Worm (Caenorhabditis elegans) whole organism, late embryonic: ENCODE data around the gene clec-41.

Source experiments
- C08G9.2 ChIP-seq: sonication (generic microtip); optimal IDR thresholded peaks from 2 replicates; lab custom pipeline; 2016; ENCODE audit warnings: mild to moderate bottlenecking, missing genetic modification characterization, moderate library complexity, missing compliant biosample characterization
- C38D4.7 ChIP-seq: fragments of 200-800 bp; sonication (Bioruptor generic); optimal IDR thresholded peaks from 2 replicates; lab custom pipeline; 2018; ENCODE audit warnings: mild to moderate bottlenecking, missing genetic modification characterization, moderate library complexity, missing compliant biosample characterization
- K09A11.1 ChIP-seq: sonication (generic microtip); optimal IDR thresholded peaks from 2 replicates; lab custom pipeline; 2017; ENCODE audit warnings: antibody characterized with exemption, mild to moderate bottlenecking, missing genetic modification characterization, missing compliant biosample characterization; ENCODE audit not compliant: insufficient read depth
- T23F11.4 ChIP-seq: fragments of 200-800 bp; sonication (Bioruptor generic); optimal IDR thresholded peaks from 2 replicates; lab custom pipeline; 2018; ENCODE audit warnings: mild to moderate bottlenecking, missing genetic modification characterization, missing compliant biosample characterization
- ceh-14 ChIP-seq: sonication (generic microtip); optimal IDR thresholded peaks from 2 replicates; lab custom pipeline; 2016; ENCODE audit warnings: missing genotype, missing genetic modification characterization, missing compliant biosample characterization
- ceh-18 ChIP-seq: sonication (generic microtip); optimal IDR thresholded peaks from 2 replicates; lab custom pipeline; 2016; ENCODE audit warnings: missing genetic modification characterization, missing compliant biosample characterization
- ceh-19 ChIP-seq: fragments of 200-800 bp; sonication (Bioruptor generic); optimal IDR thresholded peaks from 2 replicates; lab custom pipeline; 2018; ENCODE audit warnings: mild to moderate bottlenecking, missing genetic modification characterization, missing compliant biosample characterization
- ceh-24 ChIP-seq: sonication (generic microtip); optimal IDR thresholded peaks from 2 replicates; lab custom pipeline; 2016; ENCODE audit warnings: mild to moderate bottlenecking, missing genetic modification characterization, missing compliant biosample characterization
- ceh-31 ChIP-seq: sonication (generic microtip); optimal IDR thresholded peaks from 2 replicates; lab custom pipeline; 2016; ENCODE audit warnings: missing genetic modification characterization, missing compliant biosample characterization
- ceh-45 ChIP-seq: fragments of 200-800 bp; sonication (Bioruptor generic); IDR thresholded peaks from 2 replicates; pipeline ENCODE4 v1.3.6; 2022; ENCODE audit warnings: missing genetic modification reagents, missing genetic modification characterization, missing compliant biosample characterization
- ceh-48 ChIP-seq: sonication (generic microtip); optimal IDR thresholded peaks from 2 replicates; lab custom pipeline; 2016; ENCODE audit warnings: missing genetic modification characterization, inconsistent platforms, missing compliant biosample characterization
- ceh-9 ChIP-seq: sonication (generic microtip); optimal IDR thresholded peaks from 2 replicates; lab custom pipeline; 2016; ENCODE audit warnings: mild to moderate bottlenecking, missing genetic modification characterization, inconsistent platforms, missing compliant biosample characterization
- che-1 ChIP-seq: sonication (generic microtip); optimal IDR thresholded peaks from 2 replicates; lab custom pipeline; 2016; ENCODE audit warnings: mild to moderate bottlenecking, missing genetic modification characterization, missing compliant biosample characterization
- dve-1 ChIP-seq: sonication (generic microtip); optimal IDR thresholded peaks from 2 replicates; lab custom pipeline; 2017; ENCODE audit warnings: antibody characterized with exemption, mild to moderate bottlenecking, missing genetic modification characterization, missing compliant biosample characterization
- elt-2 ChIP-seq: sonication (generic microtip); optimal IDR thresholded peaks from 2 replicates; lab custom pipeline; 2016; ENCODE audit warnings: missing genetic modification reagents, missing genetic modification characterization, missing compliant biosample characterization
- elt-4 ChIP-seq: sonication (generic microtip); optimal IDR thresholded peaks from 2 replicates; lab custom pipeline; 2016; ENCODE audit warnings: missing genetic modification characterization, missing compliant biosample characterization
- ets-4 ChIP-seq: sonication (generic microtip); optimal IDR thresholded peaks from 2 replicates; lab custom pipeline; 2016; ENCODE audit warnings: missing genetic modification characterization, missing compliant biosample characterization
- fkh-10 ChIP-seq: fragments of 150-350 bp; optimal IDR thresholded peaks from 2 replicates; lab custom pipeline; 2014; ENCODE audit warnings: missing biosample characterization, missing genetic modification reagents, missing genetic modification characterization
- gmeb-2 ChIP-seq: sonication (generic microtip); optimal IDR thresholded peaks from 2 replicates; lab custom pipeline; 2016; ENCODE audit warnings: missing genetic modification characterization, inconsistent platforms, missing compliant biosample characterization
- hlh-30 ChIP-seq: sonication (generic microtip); optimal IDR thresholded peaks from 2 replicates; lab custom pipeline; 2017; ENCODE audit warnings: antibody characterized with exemption, missing genetic modification characterization, missing compliant biosample characterization; ENCODE audit not compliant: insufficient read depth
- hlh-8 ChIP-seq: sonication (generic microtip); optimal IDR thresholded peaks from 2 replicates; lab custom pipeline; 2016; ENCODE audit warnings: missing genotype, missing genetic modification characterization, missing compliant biosample characterization
- lim-6 ChIP-seq: sonication (generic microtip); optimal IDR thresholded peaks from 2 replicates; lab custom pipeline; 2016; ENCODE audit warnings: missing genetic modification characterization, missing compliant biosample characterization
- nfya-1 ChIP-seq: sonication (generic microtip); optimal IDR thresholded peaks from 2 replicates; lab custom pipeline; 2017; ENCODE audit warnings: missing genetic modification characterization, mild to moderate bottlenecking, missing compliant biosample characterization, antibody characterized with exemption, moderate library complexity
- nhr-11 ChIP-seq: fragments of 150-350 bp; optimal IDR thresholded peaks from 2 replicates; lab custom pipeline; 2014; ENCODE audit warnings: missing biosample characterization, missing genetic modification characterization
- nhr-232 ChIP-seq: sonication (generic microtip); optimal IDR thresholded peaks from 2 replicates; lab custom pipeline; 2016; ENCODE audit warnings: missing genetic modification characterization, missing compliant biosample characterization
- odd-2 ChIP-seq: sonication (generic microtip); optimal IDR thresholded peaks from 2 replicates; lab custom pipeline; 2017; ENCODE audit warnings: antibody characterized with exemption, mild to moderate bottlenecking, missing genetic modification characterization, missing compliant biosample characterization
- pha-2 ChIP-seq: sonication (generic microtip); optimal IDR thresholded peaks from 2 replicates; lab custom pipeline; 2017; ENCODE audit warnings: mild to moderate bottlenecking, missing genetic modification characterization, missing compliant biosample characterization
- ref-2 ChIP-seq: sonication (generic microtip); optimal IDR thresholded peaks from 2 replicates; lab custom pipeline; 2016; ENCODE audit warnings: missing genetic modification characterization, missing compliant biosample characterization
- sox-2 ChIP-seq: fragments of 200-800 bp; sonication (Bioruptor generic); IDR thresholded peaks from 2 replicates; pipeline ENCODE4 v1.3.6; 2022; ENCODE audit warnings: missing genetic modification reagents, missing genetic modification characterization, missing compliant biosample characterization
- syd-9 ChIP-seq: sonication (generic microtip); optimal IDR thresholded peaks from 2 replicates; lab custom pipeline; 2016; ENCODE audit warnings: mild to moderate bottlenecking, missing genetic modification characterization, moderate library complexity, missing compliant biosample characterization
- tbx-2 ChIP-seq: sonication (generic microtip); optimal IDR thresholded peaks from 2 replicates; lab custom pipeline; 2016; ENCODE audit warnings: missing genetic modification characterization, missing compliant biosample characterization
- unc-3 ChIP-seq, 2 experiments: fragments of 200-800 bp in 1 of 2; sonication (Bioruptor generic) in 1 of 2; sonication (generic microtip) in 1 of 2; conservative IDR thresholded peaks in 1 of 2; optimal IDR thresholded peaks in 1 of 2; 2 replicates each; pipeline versions ENCODE4 v1.3.6 to Lab custom; 2016 to 2022; ENCODE audit warnings: missing compliant biosample characterization in 2 of 2, missing genetic modification characterization in 2 of 2, missing genetic modification reagents in 1 of 2
- unc-42 ChIP-seq: sonication (generic microtip); optimal IDR thresholded peaks from 2 replicates; lab custom pipeline; 2016; ENCODE audit warnings: missing genotype, missing genetic modification characterization, missing compliant biosample characterization
- unc-55 ChIP-seq: sonication (generic microtip); optimal IDR thresholded peaks from 2 replicates; lab custom pipeline; 2017; ENCODE audit warnings: missing biosample characterization, missing genetic modification reagents, missing genetic modification characterization
- zip-5 ChIP-seq: sonication (generic microtip); optimal IDR thresholded peaks from 2 replicates; lab custom pipeline; 2016; ENCODE audit warnings: missing genetic modification characterization, missing compliant biosample characterization

Gene clec-41

ce11 chrV:13112937-13113497 is 24.9 kb downstream of the clec-41 start:
- no peak for TF ChIP-seq K09A11.1
- TF ChIP-seq pha-2, result no peak
- peak; percentile 83 for TF ChIP-seq unc-42
- TF ChIP-seq che-1 (tag; lab: Kevin White, UChicago), result no peak
- TF ChIP-seq C38D4.7 (GFP tag; lab: Kevin White, UChicago), result no peak
- TF ChIP-seq lim-6, result no peak

- TF ChIP-seq tbx-2 (tag; lab: Kevin White, UChicago) (peak; percentile 5), ceh-14 (tag; lab: Kevin White, UChicago) (peak; percentile 51), lim-6 (peak; percentile 18), unc-42 (peak; percentile 59), ceh-31 (tag; lab: Kevin White, UChicago) (peak; percentile 2), nfya-1 (no peak)
Observed at ce11 chrV:13111599-13112191, 26.2 kb downstream of the clec-41 start.

DNA sequence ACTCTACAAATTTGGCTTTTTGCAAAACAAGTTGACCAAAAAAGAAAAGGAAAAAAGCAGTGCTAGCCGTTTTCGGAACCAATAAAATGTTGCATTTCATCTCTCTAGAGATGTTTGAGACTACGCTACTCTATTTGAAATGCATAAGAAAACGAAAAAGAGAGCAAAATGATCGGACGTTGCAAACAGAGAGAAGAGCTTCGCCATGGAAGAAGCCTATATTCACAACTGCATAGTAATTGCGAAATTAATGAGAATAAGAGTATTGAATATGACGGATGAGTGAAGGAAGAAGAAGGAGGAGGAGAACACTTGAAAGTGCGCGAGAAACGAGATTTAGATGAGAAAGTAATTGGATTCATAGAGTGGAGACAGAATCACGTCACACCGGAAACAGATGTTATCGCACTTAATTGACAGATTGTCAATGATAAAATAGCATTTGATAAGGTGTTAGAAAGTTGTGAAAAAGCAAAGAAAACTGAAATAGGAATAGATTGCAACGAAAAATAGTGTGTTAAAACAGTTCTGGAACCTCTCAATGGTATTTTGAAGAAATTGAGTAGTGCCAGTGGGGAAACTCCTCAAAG is 32.0 kb downstream of the clec-41 start:
- no peak for TF ChIP-seq gmeb-2
- peak; percentile 87 for TF ChIP-seq unc-42
- peak; percentile 35 for TF ChIP-seq unc-55 (GFP tag; lab: Kevin White, UChicago)
- TF ChIP-seq nhr-232 (tag; lab: Kevin White, UChicago), result no peak
- peak; percentile 29 for TF ChIP-seq elt-2

DNA sequence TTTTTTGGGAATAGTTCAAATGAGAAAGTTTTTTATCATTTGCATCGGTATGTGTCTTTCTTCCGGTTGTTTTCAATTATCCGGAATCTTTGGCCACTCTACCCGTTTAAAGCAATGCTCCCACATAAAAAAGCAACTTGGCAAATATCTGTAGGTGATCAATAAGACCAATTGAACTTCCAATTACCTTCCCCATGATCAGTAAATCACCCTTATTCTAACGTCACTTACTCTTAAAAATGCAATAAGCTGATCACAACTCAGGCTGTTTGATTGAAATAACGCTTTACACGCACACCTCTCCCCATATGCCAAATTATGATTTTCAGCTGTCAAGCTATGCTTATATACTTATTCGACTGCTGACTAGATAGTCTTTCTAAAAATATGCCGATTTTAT is 42.2 kb downstream of the clec-41 start, which contains the start of gene C34B4.5:
Gene C34B4.5, plus strand, starts transcription at position 301 of the 400 bp plus-strand sequence.
- TF ChIP-seq nhr-11 (tag; lab: Kevin White, UChicago), result no peak
- no peak for TF ChIP-seq syd-9 (tag; lab: Kevin White, UChicago)
- TF ChIP-seq ceh-9 (tag; lab: Kevin White, UChicago), result no peak
- no peak for TF ChIP-seq dve-1 (tag; lab: Kevin White, UChicago)
- TF ChIP-seq T23F11.4 (GFP tag; lab: Kevin White, UChicago), result no peak
- TF ChIP-seq zip-5 (tag; lab: Kevin White, UChicago), result no peak
- TF ChIP-seq fkh-10, result no peak
- TF ChIP-seq odd-2, result no peak
- no peak for TF ChIP-seq ceh-45
- no peak for TF ChIP-seq nfya-1
- TF ChIP-seq unc-42, result no peak
- no peak for TF ChIP-seq hlh-30 (tag; lab: Kevin White, UChicago)
- no peak for TF ChIP-seq ceh-31 (tag; lab: Kevin White, UChicago)

- TF ChIP-seq sox-2 (GFP tag; lab: Robert Waterston, UW) (no peak), C08G9.2 (no peak), syd-9 (tag; lab: Kevin White, UChicago) (no peak), ceh-19 (GFP tag; lab: Kevin White, UChicago) (no peak), ceh-48 (tag; lab: Kevin White, UChicago) (no peak)
Observed at ce11 chrV:13092349-13092748, 45.6 kb downstream of the clec-41 start, which contains the start of gene lurp-4. Gene lurp-4 (plus strand): TSS chrV:13092649.

DNA sequence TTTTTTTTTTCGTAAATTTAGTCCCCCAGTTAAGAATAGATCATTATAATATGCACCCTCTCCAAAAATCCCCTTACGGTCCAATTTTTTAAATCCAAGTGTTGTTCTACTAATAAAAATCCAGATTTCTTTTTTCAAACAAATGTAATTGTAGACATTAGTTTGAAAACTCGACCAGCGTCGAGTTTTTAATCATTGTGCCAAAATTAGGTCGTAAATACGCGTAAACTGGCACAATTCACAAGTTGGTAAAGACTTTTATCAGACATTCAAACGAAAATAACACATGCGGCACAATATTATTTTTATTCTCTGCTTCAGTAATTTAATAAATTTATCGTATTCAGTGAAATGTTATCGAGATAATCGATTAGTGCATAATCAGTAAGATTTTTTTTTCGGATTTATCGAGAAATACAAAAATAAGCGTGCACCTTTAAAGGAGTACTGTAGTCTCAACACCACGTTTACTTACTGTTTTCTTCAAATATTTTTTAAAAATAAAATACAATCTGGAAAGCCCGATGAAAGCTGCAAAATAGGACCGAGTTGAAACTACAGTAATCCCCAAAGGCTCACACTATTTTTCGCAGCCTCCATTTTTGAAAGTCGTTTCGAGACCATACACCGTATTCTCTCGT is 47.7 kb downstream of the clec-41 start, which contains the start of gene C34B4.4:
Gene C34B4.4, plus strand, starts transcription at position 276 of the 641 bp plus-strand sequence.
- TF ChIP-seq C38D4.7 (GFP tag; lab: Kevin White, UChicago) (no peak), ref-2 (no peak), elt-4 (tag; lab: Kevin White, UChicago) (no peak), ceh-24 (tag; lab: Kevin White, UChicago) (no peak), unc-3 (GFP tag; conservative IDR thresholded peaks at IDR 0.05; lab: Robert Waterston, UW) (no peak), unc-3 (tag; optimal IDR thresholded peaks at IDR 0.05; lab: Kevin White, UChicago) (no peak), hlh-8 (tag; lab: Kevin White, UChicago) (no peak), ets-4 (tag; lab: Kevin White, UChicago) (no peak), ceh-18 (no peak), ceh-9 (tag; lab: Kevin White, UChicago) (no peak), unc-42 (no peak), elt-2 (no peak), ceh-19 (GFP tag; lab: Kevin White, UChicago) (no peak)
